Worm (Caenorhabditis elegans) whole organism, mixed stage, embryonic: ENCODE data around the gene srv-34.
"Not testable (repeated sequence)": the region's sequence is repeated elsewhere in the genome, so short reads cannot be mapped to it uniquely, and the experiment has no call there.

ENCODE experiments used
- M03D4.4 ChIP-seq: sonication (generic microtip); optimal IDR thresholded peaks from 2 replicates; lab custom pipeline; 2017; ENCODE audit warnings: mild to moderate bottlenecking, missing genetic modification characterization, missing compliant biosample characterization
- bed-3 ChIP-seq: fragments of 200-800 bp; sonication (Bioruptor generic); optimal IDR thresholded peaks from 3 replicates; lab custom pipeline; 2018; ENCODE audit warnings: mild to moderate bottlenecking, missing genetic modification characterization, moderate library complexity, missing compliant biosample characterization
- blmp-1 ChIP-seq: fragments of 150-350 bp; optimal IDR thresholded peaks from 2 replicates; lab custom pipeline; 2014; ENCODE audit warnings: missing biosample characterization, missing genetic modification characterization
- ceh-39 ChIP-seq: fragments of 150-350 bp; optimal IDR thresholded peaks from 2 replicates; lab custom pipeline; 2014; ENCODE audit warnings: missing biosample characterization, missing genetic modification characterization
- ceh-83 ChIP-seq: fragments of 200-800 bp; sonication (Bioruptor generic); optimal IDR thresholded peaks from 2 replicates; lab custom pipeline; 2018; ENCODE audit warnings: mild to moderate bottlenecking, missing genetic modification characterization, missing compliant biosample characterization
- ces-1 ChIP-seq: fragments of 150-350 bp; optimal IDR thresholded peaks from 2 replicates; lab custom pipeline; 2014; ENCODE audit warnings: missing biosample characterization, missing genetic modification reagents, missing genetic modification characterization
- cnd-1 ChIP-seq: fragments of 200-800 bp; sonication (Bioruptor generic); optimal IDR thresholded peaks from 2 replicates; lab custom pipeline; 2018; ENCODE audit warnings: mild to moderate bottlenecking, missing genetic modification characterization, missing compliant biosample characterization
- drap-1 ChIP-seq: fragments of 200-800 bp; sonication (Bioruptor generic); optimal IDR thresholded peaks from 3 replicates; lab custom pipeline; 2018; ENCODE audit warnings: mild to moderate bottlenecking, missing genetic modification characterization, missing compliant biosample characterization
- flh-1 ChIP-seq: fragments of 200-800 bp; sonication (Bioruptor generic); optimal IDR thresholded peaks from 2 replicates; lab custom pipeline; 2018; ENCODE audit warnings: mild to moderate bottlenecking, missing genetic modification characterization, moderate library complexity, missing compliant biosample characterization
- lin-13 ChIP-seq: fragments of 150-350 bp; optimal IDR thresholded peaks from 2 replicates; lab custom pipeline; 2014; ENCODE audit warnings: missing biosample characterization, missing genetic modification characterization
- lin-32 ChIP-seq: fragments of 200-800 bp; sonication (Bioruptor generic); optimal IDR thresholded peaks from 2 replicates; lab custom pipeline; 2018; ENCODE audit warnings: mild to moderate bottlenecking, missing genetic modification characterization, missing compliant biosample characterization
- lsy-2 ChIP-seq: fragments of 150-350 bp; optimal IDR thresholded peaks from 2 replicates; lab custom pipeline; 2014; ENCODE audit warnings: missing biosample characterization, missing genetic modification characterization
- mab-5 ChIP-seq: fragments of 150-350 bp; optimal IDR thresholded peaks from 2 replicates; lab custom pipeline; 2014; ENCODE audit warnings: missing biosample characterization, missing genetic modification characterization
- mep-1 ChIP-seq: fragments of 150-350 bp; optimal IDR thresholded peaks from 2 replicates; lab custom pipeline; 2017; ENCODE audit warnings: missing biosample characterization, missing genetic modification reagents, missing genetic modification characterization, inconsistent platforms
- nhr-12 ChIP-seq: fragments of 150-350 bp; optimal IDR thresholded peaks from 2 replicates; lab custom pipeline; 2014; ENCODE audit warnings: missing biosample characterization, missing genetic modification characterization
- nhr-2 ChIP-seq: fragments of 150-350 bp; optimal IDR thresholded peaks from 2 replicates; lab custom pipeline; 2014; ENCODE audit warnings: missing biosample characterization, missing genetic modification characterization
- nhr-237 ChIP-seq: fragments of 150-350 bp; optimal IDR thresholded peaks from 2 replicates; lab custom pipeline; 2014; ENCODE audit warnings: missing biosample characterization, missing genetic modification characterization
- nhr-28 ChIP-seq: fragments of 150-350 bp; optimal IDR thresholded peaks from 2 replicates; lab custom pipeline; 2014; ENCODE audit warnings: missing biosample characterization, missing genetic modification characterization
- nhr-76 ChIP-seq: sonication (generic microtip); optimal IDR thresholded peaks from 2 replicates; lab custom pipeline; 2017; ENCODE audit warnings: missing biosample characterization, missing genetic modification characterization
- sem-2 ChIP-seq: fragments of 200-800 bp; sonication (Bioruptor generic); optimal IDR thresholded peaks from 2 replicates; lab custom pipeline; 2018; ENCODE audit warnings: mild to moderate bottlenecking, missing genetic modification characterization, missing compliant biosample characterization
- snpc-4 ChIP-seq: fragments of 150-350 bp; optimal IDR thresholded peaks from 2 replicates; lab custom pipeline; 2014; ENCODE audit warnings: missing biosample characterization, missing genetic modification characterization
- tbx-8 ChIP-seq: fragments of 200-800 bp; sonication (Bioruptor generic); optimal IDR thresholded peaks from 2 replicates; lab custom pipeline; 2018; ENCODE audit warnings: mild to moderate bottlenecking, missing genetic modification characterization, moderate library complexity, missing compliant biosample characterization
- unc-120 ChIP-seq: sonication (generic microtip); optimal IDR thresholded peaks from 2 replicates; lab custom pipeline; 2017; ENCODE audit warnings: missing genetic modification characterization, missing compliant biosample characterization; ENCODE audit not compliant: poor library complexity, severe bottlenecking
- unc-62 ChIP-seq: fragments of 150-350 bp; optimal IDR thresholded peaks from 2 replicates; lab custom pipeline; 2014; ENCODE audit warnings: missing biosample characterization, missing genetic modification reagents, missing genetic modification characterization

Gene srv-34

DNA sequence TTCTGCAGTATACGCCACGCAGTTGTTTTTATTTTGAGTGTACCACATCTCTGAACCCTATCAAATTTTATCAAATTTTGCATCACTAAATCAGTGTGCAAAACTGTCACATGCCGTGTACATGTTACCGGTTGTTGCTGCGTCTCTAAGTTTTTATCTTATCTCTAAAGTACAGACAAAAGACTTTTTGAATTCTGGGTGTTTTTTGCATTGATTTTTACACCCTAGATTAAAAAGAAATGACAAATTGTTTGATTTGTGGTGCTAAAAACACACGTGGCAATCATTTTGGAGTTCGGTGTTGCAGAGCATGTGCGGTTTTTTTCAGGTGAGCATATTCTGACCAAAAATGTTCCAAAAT lies 32.3 kb downstream of the srv-34 start, which contains the start of gene nhr-193:
nhr-193 (plus strand) TSS at position 51 of the 361 bp plus-strand sequence.
- TF ChIP-seq flh-1 (GFP tag; lab: Kevin White, UChicago) = no peak
- TF ChIP-seq lsy-2 (tag; lab: Kevin White, UChicago) = no peak
- no peak for TF ChIP-seq ceh-83 (GFP tag; lab: Kevin White, UChicago)
- TF ChIP-seq blmp-1 (tag; lab: Kevin White, UChicago) = no peak
- TF ChIP-seq unc-120 (tag; lab: Kevin White, UChicago) = no peak
- TF ChIP-seq mep-1 (tag; lab: Kevin White, UChicago) = no peak
- no peak for TF ChIP-seq ces-1 (GFP tag; lab: Kevin White, UChicago)
- no peak for TF ChIP-seq snpc-4
- TF ChIP-seq sem-2 (GFP tag; lab: Kevin White, UChicago) = no peak
- no peak for TF ChIP-seq lin-32 (GFP tag; lab: Kevin White, UChicago)
- TF ChIP-seq nhr-28 (tag; lab: Kevin White, UChicago) = no peak
- TF ChIP-seq nhr-237 (tag; lab: Kevin White, UChicago) = no peak
- TF ChIP-seq mab-5 (tag; lab: Kevin White, UChicago) = no peak
- no peak for TF ChIP-seq M03D4.4 (tag; lab: Kevin White, UChicago)
- TF ChIP-seq nhr-12 (tag; lab: Kevin White, UChicago) = no peak
- no peak for TF ChIP-seq unc-62 (GFP tag; lab: Kevin White, UChicago)
- TF ChIP-seq, all 35 proteins: peak for 0

DNA sequence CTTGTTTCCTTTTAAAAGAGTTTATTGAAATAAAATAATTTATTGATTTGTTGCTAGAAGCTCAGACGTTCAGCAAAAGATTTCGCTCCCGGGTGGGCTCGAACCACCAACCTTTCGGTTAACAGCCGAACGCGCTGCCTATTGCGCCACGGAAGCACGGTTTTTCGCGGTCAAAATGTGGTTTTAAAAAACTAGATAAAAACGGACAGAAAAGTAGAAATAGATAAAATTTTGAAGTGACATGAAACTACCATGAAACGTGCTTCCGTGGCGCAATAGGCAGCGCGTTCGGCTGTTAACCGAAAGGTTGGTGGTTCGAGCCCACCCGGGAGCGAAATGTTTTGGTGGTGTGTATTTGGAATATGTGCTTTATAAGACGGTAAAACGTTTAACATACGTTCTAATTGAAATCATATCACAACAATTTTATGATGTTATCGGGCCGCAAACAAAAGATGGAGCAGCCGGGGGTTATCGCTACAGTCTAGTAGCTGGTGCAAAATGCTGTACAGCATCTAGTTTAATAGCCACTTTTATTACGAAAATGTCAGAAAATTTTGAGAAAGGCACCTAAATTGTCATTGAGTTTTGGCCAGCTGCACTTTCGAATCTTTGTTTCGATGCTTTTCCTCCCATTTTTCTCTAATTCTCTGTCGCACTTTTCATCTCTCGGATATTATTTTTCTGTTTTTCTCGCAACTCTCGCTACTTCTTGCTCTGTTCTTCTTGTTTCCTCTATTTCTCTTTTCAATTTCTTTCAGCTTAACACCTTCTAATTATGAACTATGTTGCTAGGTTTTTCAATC lies 36.1 kb downstream of the srv-34 start, which contains the start of gene slc-9B.2:
slc-9B.2 (plus strand) TSS at position 756 of the 806 bp plus-strand sequence.
- not testable (repeated sequence) for TF ChIP-seq nhr-12 (tag; lab: Kevin White, UChicago); M03D4.4 (tag; lab: Kevin White, UChicago); sem-2 (GFP tag; lab: Kevin White, UChicago)

- TF ChIP-seq ceh-39 (no peak), nhr-28 (tag; lab: Kevin White, UChicago) (no peak), nhr-12 (tag; lab: Kevin White, UChicago) (no peak), lin-13 (tag; lab: Kevin White, UChicago) (no peak), mep-1 (tag; lab: Kevin White, UChicago) (no peak), unc-62 (GFP tag; lab: Kevin White, UChicago) (no peak), snpc-4 (no peak), nhr-2 (no peak), ces-1 (GFP tag; lab: Kevin White, UChicago) (no peak), drap-1 (no peak)
Observed at ce11 chrV:16336326-16336725, 38.2 kb downstream of the srv-34 start, which contains the start of gene srw-87. srw-87 (plus strand) TSS chrV:16336626.

DNA sequence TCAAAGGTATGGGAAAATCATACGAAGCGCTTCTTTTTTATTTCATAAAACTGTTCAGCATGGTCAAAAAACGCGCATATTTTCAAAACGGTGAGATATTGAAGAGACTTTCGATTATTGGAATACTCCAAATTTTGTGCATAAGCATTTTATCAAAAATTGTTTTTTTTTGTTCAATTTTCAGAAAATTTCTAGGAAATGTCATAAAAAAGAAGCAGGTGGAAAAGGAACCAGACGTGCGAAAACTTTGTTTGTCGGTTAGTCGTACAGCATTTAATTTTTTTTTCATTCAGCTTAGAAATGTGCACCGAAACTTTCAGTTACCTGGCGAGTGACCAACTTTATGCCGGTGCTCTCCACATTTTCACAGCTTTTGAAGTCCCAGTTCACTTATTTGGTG lies 41.2 kb downstream of the srv-34 start, which contains the start of gene srh-167:
srh-167 (plus strand) TSS at position 301 of the 400 bp plus-strand sequence.
- TF ChIP-seq bed-3 (GFP tag; lab: Kevin White, UChicago) = no peak
- TF ChIP-seq, all 35 proteins: peak for 0

ce11 chrV:16328849-16329248 lies 45.7 kb downstream of the srv-34 start, which contains the start of gene F57G8.7:
F57G8.7 (plus strand) TSS chrV:16329149.
- no peak for TF ChIP-seq nhr-28 (tag; lab: Kevin White, UChicago)
- no peak for TF ChIP-seq drap-1
- no peak for TF ChIP-seq lin-32 (GFP tag; lab: Kevin White, UChicago)
- TF ChIP-seq nhr-76 (tag; lab: Kevin White, UChicago) = no peak
- no peak for TF ChIP-seq flh-1 (GFP tag; lab: Kevin White, UChicago)
- no peak for TF ChIP-seq cnd-1 (tag; lab: Kevin White, UChicago)
- TF ChIP-seq nhr-12 (tag; lab: Kevin White, UChicago) = no peak
- no peak for TF ChIP-seq tbx-8 (GFP tag; lab: Kevin White, UChicago)
